Worm (Caenorhabditis elegans): Measurements from ENCODE around the gene F43D2.6.

DNA sequence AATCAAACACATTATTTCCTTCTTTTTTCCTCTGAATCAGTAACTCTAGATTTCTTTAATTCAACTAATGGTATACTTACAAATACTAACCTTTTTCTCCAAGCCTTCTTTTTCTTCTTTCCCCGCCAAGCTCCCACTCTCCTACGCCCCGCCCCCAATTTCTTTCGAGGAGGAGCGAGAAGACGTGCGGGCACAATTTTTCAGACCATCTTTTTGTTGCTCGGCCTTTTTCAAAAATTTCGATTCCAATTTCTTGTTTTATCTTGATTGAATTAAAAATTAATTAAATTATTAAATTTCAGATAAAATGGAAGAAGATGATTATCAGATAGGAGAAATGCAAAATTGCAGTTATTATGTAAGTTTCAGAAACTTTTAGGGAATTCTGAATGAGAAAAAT is 45.0 kb upstream of the F43D2.6 start, which contains the start of gene C47E8.3:
- TF ChIP-seq med-1 (GFP tag; optimal IDR thresholded peaks at IDR 0.05; ENCODE audit: insufficient read depth) (no peak), tab-1 (GFP tag; IDR thresholded peaks at IDR 0.05) (no peak), ref-1 (GFP tag; conservative IDR thresholded peaks at IDR 0.05) (no peak)
